Fruit fly (Drosophila melanogaster): Measurements from ENCODE around the gene CG15537.

- TF ChIP-seq Dif (GFP tag; optimal IDR thresholded peaks at IDR 0.05; ENCODE audit: partially characterized antibody) (no peak), Myc (optimal IDR thresholded peaks at IDR 0.05) (no peak), lola (GFP tag; optimal IDR thresholded peaks at IDR 0.05) (no peak), CrebA (GFP tag; optimal IDR thresholded peaks at IDR 0.05; ENCODE audit: borderline replicate concordance) (no peak), Dfd (GFP tag; optimal IDR thresholded peaks at IDR 0.05) (no peak), br (GFP tag; optimal IDR thresholded peaks at IDR 0.05) (no peak), h (GFP tag; optimal IDR thresholded peaks at IDR 0.05) (no peak), Hr78 (GFP tag; optimal IDR thresholded peaks at IDR 0.05) (no peak), usp (GFP tag; optimal IDR thresholded peaks at IDR 0.05) (no peak), ey (GFP tag; optimal IDR thresholded peaks at IDR 0.05) (no peak), tai (GFP tag; optimal IDR thresholded peaks at IDR 0.05) (no peak), jim (GFP tag; optimal IDR thresholded peaks at IDR 0.05) (no peak), pan (optimal IDR thresholded peaks at IDR 0.05) (no peak)
Observed at dm6 chr3R:30470690-30471089, 27.3 kb upstream of the CG15537 start.

Measured in whole organism, wandering third instar larva.